Worm (Caenorhabditis elegans) whole organism, L2 larva: ENCODE results near the gene srsx-37.

Source experiments
- F13H6.1 ChIP-seq: sonication (generic microtip); optimal IDR thresholded peaks from 2 replicates; lab custom pipeline; 2016; ENCODE audit warnings: missing genetic modification characterization, missing compliant biosample characterization
- alr-1 ChIP-seq: fragments of 150-350 bp; optimal IDR thresholded peaks from 2 replicates; lab custom pipeline; 2014; ENCODE audit warnings: missing biosample characterization, missing genetic modification characterization
- aly-2 ChIP-seq: fragments of 150-350 bp; optimal IDR thresholded peaks from 2 replicates; lab custom pipeline; 2014; ENCODE audit warnings: missing biosample characterization, missing genetic modification characterization
- ama-1 ChIP-seq: fragments of 150-350 bp; optimal IDR thresholded peaks from 2 replicates; lab custom pipeline; 2018; ENCODE audit warnings: inconsistent platforms
- blmp-1 ChIP-seq: sonication (generic microtip); optimal IDR thresholded peaks from 2 replicates; lab custom pipeline; 2017; ENCODE audit warnings: missing genetic modification characterization, mild to moderate bottlenecking, missing compliant biosample characterization, antibody characterized with exemption, moderate library complexity; ENCODE audit not compliant: insufficient read depth
- ceh-16 ChIP-seq: fragments of 150-350 bp; optimal IDR thresholded peaks from 2 replicates; lab custom pipeline; 2014; ENCODE audit warnings: missing biosample characterization, missing genetic modification characterization
- ceh-82 ChIP-seq: fragments of 150-350 bp; optimal IDR thresholded peaks from 2 replicates; lab custom pipeline; 2014; ENCODE audit warnings: missing biosample characterization, missing genetic modification characterization
- dmd-4 ChIP-seq: sonication (generic microtip); optimal IDR thresholded peaks from 2 replicates; lab custom pipeline; 2017; ENCODE audit warnings: missing biosample characterization, missing genetic modification characterization
- egl-27 ChIP-seq: sonication (generic microtip); optimal IDR thresholded peaks from 3 replicates; lab custom pipeline; 2017; ENCODE audit warnings: missing biosample characterization, missing genetic modification reagents, missing genetic modification characterization
- elt-1 ChIP-seq: fragments of 150-350 bp; optimal IDR thresholded peaks from 2 replicates; lab custom pipeline; 2014; ENCODE audit warnings: missing biosample characterization, missing genetic modification characterization
- elt-3 ChIP-seq: sonication (generic microtip); optimal IDR thresholded peaks from 2 replicates; lab custom pipeline; 2017; ENCODE audit warnings: missing biosample characterization, missing genetic modification characterization
- fos-1 ChIP-seq: fragments of 150-350 bp; optimal IDR thresholded peaks from 2 replicates; lab custom pipeline; 2014; ENCODE audit warnings: missing biosample characterization, missing genetic modification characterization
- gmeb-1 ChIP-seq: fragments of 150-350 bp; optimal IDR thresholded peaks from 2 replicates; lab custom pipeline; 2014; ENCODE audit warnings: missing biosample characterization, missing genetic modification characterization
- lin-11 ChIP-seq: fragments of 150-350 bp; sonication (generic microtip); optimal IDR thresholded peaks from 2 replicates; lab custom pipeline; 2014; ENCODE audit warnings: missing biosample characterization, missing genetic modification characterization, inconsistent platforms, mixed read lengths
- lin-13 ChIP-seq: fragments of 150-350 bp; optimal IDR thresholded peaks from 2 replicates; lab custom pipeline; 2014; ENCODE audit warnings: missing biosample characterization, missing genetic modification reagents, missing genetic modification characterization
- mab-5 ChIP-seq: fragments of 150-350 bp; optimal IDR thresholded peaks from 2 replicates; lab custom pipeline; 2014; ENCODE audit warnings: missing biosample characterization, missing genetic modification characterization
- mbf-1 ChIP-seq: sonication (generic microtip); optimal IDR thresholded peaks from 2 replicates; lab custom pipeline; 2017; ENCODE audit warnings: missing biosample characterization, missing genetic modification characterization
- mdl-1 ChIP-seq, 2 experiments: fragments of 150-350 bp in 1 of 2; sonication (generic microtip) in 1 of 2; optimal IDR thresholded peaks; 2 replicates each; lab custom pipeline; 2017; ENCODE audit warnings: missing biosample characterization in 2 of 2, missing genetic modification characterization in 2 of 2
- nhr-10 ChIP-seq: sonication (generic microtip); optimal IDR thresholded peaks from 2 replicates; lab custom pipeline; 2017; ENCODE audit warnings: missing biosample characterization, missing genetic modification characterization
- nhr-11 ChIP-seq: fragments of 150-350 bp; optimal IDR thresholded peaks from 2 replicates; lab custom pipeline; 2014; ENCODE audit warnings: missing biosample characterization, missing genetic modification characterization
- nhr-12 ChIP-seq: fragments of 150-350 bp; optimal IDR thresholded peaks from 2 replicates; lab custom pipeline; 2014; ENCODE audit warnings: missing biosample characterization, missing genetic modification characterization
- nhr-129 ChIP-seq: fragments of 150-350 bp; optimal IDR thresholded peaks from 2 replicates; lab custom pipeline; 2014; ENCODE audit warnings: missing biosample characterization, missing genetic modification characterization
- nhr-21 ChIP-seq: fragments of 150-350 bp; optimal IDR thresholded peaks from 2 replicates; lab custom pipeline; 2014; ENCODE audit warnings: missing biosample characterization, missing genetic modification characterization
- nhr-23 ChIP-seq: fragments of 150-350 bp; optimal IDR thresholded peaks from 2 replicates; lab custom pipeline; 2014; ENCODE audit warnings: missing biosample characterization, missing genetic modification reagents, missing genetic modification characterization
- nhr-25 ChIP-seq: fragments of 150-350 bp; sonication (generic microtip); optimal IDR thresholded peaks from 3 replicates; lab custom pipeline; 2014; ENCODE audit warnings: missing biosample characterization, missing genetic modification characterization
- nhr-77 ChIP-seq: fragments of 150-350 bp; optimal IDR thresholded peaks from 2 replicates; lab custom pipeline; 2014; ENCODE audit warnings: missing biosample characterization, missing genetic modification characterization
- peb-1 ChIP-seq: fragments of 150-350 bp; optimal IDR thresholded peaks from 2 replicates; lab custom pipeline; 2014; ENCODE audit warnings: missing biosample characterization, missing genetic modification characterization
- sem-4 ChIP-seq: fragments of 150-350 bp; optimal IDR thresholded peaks from 2 replicates; lab custom pipeline; 2014; ENCODE audit warnings: missing biosample characterization, missing genetic modification reagents, missing genetic modification characterization
- skn-1 ChIP-seq: sonication (generic microtip); optimal IDR thresholded peaks from 2 replicates; lab custom pipeline; 2017; ENCODE audit warnings: missing biosample characterization, missing genetic modification characterization
- sma-3 ChIP-seq: sonication (generic microtip); optimal IDR thresholded peaks from 2 replicates; lab custom pipeline; 2016; ENCODE audit warnings: missing genetic modification reagents, missing genetic modification characterization, missing compliant biosample characterization
- sma-9 ChIP-seq, 2 experiments: fragments of 150-350 bp in 1 of 2; sonication (generic microtip) in 1 of 2; optimal IDR thresholded peaks; 2 replicates each; lab custom pipeline; 2014 to 2016; ENCODE audit warnings: missing genetic modification characterization in 2 of 2, mild to moderate bottlenecking in 1 of 2, missing biosample characterization in 1 of 2, missing compliant biosample characterization in 1 of 2, missing genetic modification reagents in 1 of 2, moderate library complexity in 1 of 2
- snpc-4 ChIP-seq: fragments of 150-350 bp; optimal IDR thresholded peaks from 2 replicates; lab custom pipeline; 2014; ENCODE audit warnings: missing biosample characterization, missing genetic modification characterization
- unc-39 ChIP-seq: fragments of 150-350 bp; optimal IDR thresholded peaks from 2 replicates; lab custom pipeline; 2014; ENCODE audit warnings: missing biosample characterization, missing genetic modification characterization
- zag-1 ChIP-seq: fragments of 150-350 bp; optimal IDR thresholded peaks from 2 replicates; lab custom pipeline; 2014; ENCODE audit warnings: missing biosample characterization, missing genetic modification characterization
- ztf-1 ChIP-seq: fragments of 200-800 bp; sonication (Bioruptor generic); conservative IDR thresholded peaks from 2 replicates; pipeline ENCODE4 v1.3.6; 2022; ENCODE audit warnings: missing genetic modification characterization, missing compliant biosample characterization
- ztf-11 ChIP-seq: sonication (generic microtip); optimal IDR thresholded peaks from 2 replicates; lab custom pipeline; 2017; ENCODE audit warnings: missing biosample characterization, missing genetic modification characterization

Gene srsx-37

DNA sequence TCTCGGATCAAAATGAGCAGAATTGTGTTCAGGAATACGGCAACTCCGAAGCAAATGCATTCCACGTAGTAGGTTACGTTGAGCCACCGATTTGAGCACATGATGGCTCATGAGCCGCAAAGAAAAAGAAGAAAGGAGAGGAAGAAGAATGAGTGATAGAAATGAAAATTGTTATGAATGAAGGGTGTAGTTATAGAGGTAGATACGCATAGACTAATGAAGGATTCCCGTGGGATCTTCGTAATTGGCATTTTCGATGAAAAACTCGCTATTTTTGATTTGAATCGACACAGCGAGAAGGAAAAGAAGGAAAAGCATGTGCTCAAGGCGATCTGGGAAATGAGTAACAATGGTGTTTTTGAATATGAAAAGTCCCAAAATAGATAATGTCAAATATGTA, 34.9 kb upstream of the srsx-37 start, which contains the start of gene str-96:
Gene str-96, minus strand, starts transcription at position 101 of the 400 bp plus-strand sequence.
- no peak for TF ChIP-seq elt-3
- TF ChIP-seq fos-1 = no peak
- TF ChIP-seq peb-1 (tag; lab: Kevin White, UChicago) = no peak
- no peak for TF ChIP-seq nhr-21
- TF ChIP-seq ztf-11 (tag; lab: Kevin White, UChicago) = no peak
- no peak for TF ChIP-seq sma-3 (GFP tag; lab: Kevin White, UChicago)

DNA sequence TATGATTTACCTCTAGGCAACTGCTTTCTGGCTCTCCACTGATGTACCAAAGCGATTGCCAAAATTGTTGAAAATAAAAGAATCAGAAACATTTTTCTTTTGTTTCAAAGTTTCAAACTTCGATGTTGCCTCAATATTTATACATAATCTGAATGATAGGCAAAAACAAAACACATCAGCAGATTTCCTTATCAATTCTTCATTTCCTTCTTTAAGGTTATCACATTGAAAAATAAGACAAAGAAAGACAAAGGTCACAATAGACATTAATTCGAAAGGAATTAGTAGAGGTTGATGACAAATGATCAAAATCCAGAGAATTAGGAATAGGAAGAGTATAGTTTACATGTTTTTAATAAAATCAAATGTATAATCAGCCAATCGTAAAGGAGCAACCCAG, 32.0 kb upstream of the srsx-37 start, which contains the start of gene cyp-34A2:
Gene cyp-34A2, minus strand, starts transcription at position 101 of the 400 bp plus-strand sequence.
- TF ChIP-seq mab-5 (tag; lab: Kevin White, UChicago) (no peak), elt-1 (tag; lab: Kevin White, UChicago) (no peak), nhr-77 (tag; lab: Kevin White, UChicago) (no peak), blmp-1 (no peak), nhr-25 (tag; lab: Kevin White, UChicago) (no peak), nhr-129 (tag; lab: Kevin White, UChicago) (no peak), fos-1 (no peak), unc-39 (tag; lab: Kevin White, UChicago) (no peak), mbf-1 (tag; lab: Kevin White, UChicago) (no peak), gmeb-1 (tag; lab: Kevin White, UChicago) (no peak), alr-1 (tag; lab: Kevin White, UChicago) (no peak), ztf-11 (tag; lab: Kevin White, UChicago) (no peak), sma-3 (GFP tag; lab: Kevin White, UChicago) (no peak), nhr-23 (no peak), nhr-10 (tag; lab: Kevin White, UChicago) (no peak), F13H6.1 (tag; lab: Kevin White, UChicago) (no peak), peb-1 (tag; lab: Kevin White, UChicago) (no peak), zag-1 (no peak), nhr-11 (tag; lab: Kevin White, UChicago) (no peak), egl-27 (tag; lab: Kevin White, UChicago) (no peak)

DNA sequence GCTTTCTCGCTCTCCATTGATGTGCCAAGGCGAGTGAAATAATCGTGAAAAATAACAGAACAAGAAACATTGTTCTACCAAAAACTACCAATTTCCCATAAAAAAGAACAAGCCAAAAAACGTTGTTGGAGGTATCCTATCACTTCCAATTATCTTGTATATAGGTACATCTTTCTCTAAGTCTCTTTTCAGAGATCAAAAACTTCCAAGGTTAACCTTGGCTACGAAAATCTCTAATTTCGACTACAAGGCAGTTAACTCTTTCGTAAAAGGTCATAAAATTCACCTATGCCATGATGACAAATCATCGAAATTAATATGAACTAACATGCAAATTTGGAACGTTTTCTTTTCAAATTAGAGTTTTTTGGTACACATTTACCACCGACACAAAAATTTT, 28.9 kb upstream of the srsx-37 start, which contains the start of gene cyp-34A1:
Gene cyp-34A1, minus strand, starts transcription at position 101 of the 400 bp plus-strand sequence.
- TF ChIP-seq ceh-16 = no peak
- no peak for TF ChIP-seq ztf-1
- TF ChIP-seq lin-11 (tag; lab: Kevin White, UChicago) = no peak
- TF ChIP-seq mab-5 (tag; lab: Kevin White, UChicago) = no peak
- TF ChIP-seq nhr-21 = no peak

DNA sequence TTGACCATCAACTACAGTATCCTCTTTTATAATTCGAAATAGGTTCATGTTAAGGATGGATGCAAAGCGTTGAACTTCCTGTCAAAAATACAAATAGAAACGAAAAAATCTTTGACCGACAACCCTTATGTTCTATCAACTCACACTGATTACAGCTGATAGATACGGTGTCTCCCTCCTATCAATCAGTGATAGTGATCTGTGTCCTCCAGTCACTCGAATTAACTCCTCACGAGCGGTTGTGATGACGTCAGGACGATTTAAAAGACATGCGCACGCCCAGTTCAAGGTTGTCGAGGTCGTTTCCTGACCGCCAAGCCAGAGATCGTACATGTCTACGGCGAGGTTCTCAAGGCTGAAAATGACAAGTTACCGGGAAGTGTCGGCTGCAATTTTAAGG, 27.0 kb upstream of the srsx-37 start:
- TF ChIP-seq snpc-4 (no peak), skn-1 (tag; lab: Kevin White, UChicago) (no peak), sma-9 (GFP tag; optimal IDR thresholded peaks at IDR 0.05; lab: Kevin White, UChicago) (peak; percentile 51), sma-9 (tag; optimal IDR thresholded peaks at IDR 0.05; lab: Kevin White, UChicago) (no peak)

DNA sequence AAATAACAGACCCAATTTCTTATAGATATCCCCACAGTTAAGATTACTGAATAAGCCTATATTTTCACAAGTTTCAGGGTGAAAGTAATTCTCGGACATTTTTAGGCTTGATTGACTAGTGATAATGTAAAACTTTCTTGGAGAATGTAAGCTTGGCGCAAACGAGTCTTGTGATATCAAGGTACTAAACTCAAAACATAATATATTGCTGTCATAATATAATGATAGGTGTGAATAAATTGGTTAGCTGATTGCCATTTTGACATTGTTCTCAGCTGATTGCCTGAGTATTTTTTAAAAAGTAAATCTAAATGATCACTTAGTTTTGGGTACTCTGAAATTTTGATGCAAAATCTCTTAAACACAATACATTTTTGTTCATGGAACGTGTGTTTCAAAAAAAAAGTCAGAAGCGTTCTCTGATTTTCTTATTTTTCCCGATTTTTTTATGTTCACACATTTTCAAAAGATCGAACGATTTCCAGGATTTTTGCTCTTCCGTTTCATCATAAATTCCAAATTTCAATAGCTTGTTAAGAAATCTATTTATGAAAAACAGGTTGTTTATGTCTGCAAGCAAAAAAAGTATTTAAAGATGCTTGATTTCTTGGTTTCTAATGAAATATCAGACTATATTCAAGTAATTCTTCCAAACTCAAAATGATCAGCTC, 22.5 kb upstream of the srsx-37 start, which contains the start of the genes srw-19 and srx-51:
Gene srw-19, minus strand, starts transcription at position 101 of the 671 bp plus-strand sequence.
Gene srx-51, plus strand, starts transcription at position 621 of the 671 bp plus-strand sequence.
- no peak for TF ChIP-seq unc-39 (tag; lab: Kevin White, UChicago)
- TF ChIP-seq dmd-4 (tag; lab: Kevin White, UChicago) = no peak
- TF ChIP-seq nhr-25 (tag; lab: Kevin White, UChicago) = no peak
- TF ChIP-seq zag-1 = no peak
- TF ChIP-seq nhr-129 (tag; lab: Kevin White, UChicago) = no peak
- no peak for TF ChIP-seq nhr-21
- no peak for TF ChIP-seq aly-2

DNA sequence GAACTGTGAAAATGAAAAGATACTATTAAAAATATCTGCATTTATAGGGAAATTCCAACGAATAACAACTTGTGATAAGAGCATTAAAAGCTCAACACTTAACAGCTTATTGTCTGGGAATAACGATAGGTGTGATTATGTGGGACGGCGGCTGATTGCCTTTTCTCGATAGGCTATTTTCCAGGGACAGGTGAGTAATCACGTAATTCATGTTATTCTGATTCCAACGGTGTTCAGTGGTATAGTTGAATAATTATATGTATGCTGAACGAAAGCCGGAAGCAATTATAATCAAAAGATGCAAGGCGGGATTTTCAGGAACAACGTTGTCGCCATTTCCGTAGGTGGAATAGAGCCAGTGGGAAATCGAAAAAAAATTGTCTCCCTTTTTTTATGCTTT, 18.0 kb upstream of the srsx-37 start, which contains the start of gene srw-17:
Gene srw-17, minus strand, starts transcription at position 101 of the 400 bp plus-strand sequence.
- TF ChIP-seq egl-27 (tag; lab: Kevin White, UChicago) (no peak), nhr-12 (tag; lab: Kevin White, UChicago) (no peak), elt-1 (tag; lab: Kevin White, UChicago) (no peak), nhr-23 (no peak), zag-1 (no peak), ama-1 (lab: Kevin White, UChicago) (no peak), nhr-21 (no peak), lin-13 (no peak), ceh-82 (tag; lab: Kevin White, UChicago) (no peak), mdl-1 (tag; optimal IDR thresholded peaks at IDR 0.05; lab: Kevin White, UChicago) (no peak), peb-1 (tag; lab: Kevin White, UChicago) (no peak), ztf-11 (tag; lab: Kevin White, UChicago) (no peak), sem-4 (tag; lab: Kevin White, UChicago) (no peak), snpc-4 (no peak)
